Worm (Caenorhabditis elegans) whole organism, L2 larva: ENCODE results near the gene moa-1.

Source experiments
- C34F6.9 ChIP-seq: fragments of 150-350 bp; optimal IDR thresholded peaks from 2 replicates; lab custom pipeline; 2014; ENCODE audit warnings: missing biosample characterization, missing genetic modification characterization
- F13H6.1 ChIP-seq: sonication (generic microtip); optimal IDR thresholded peaks from 2 replicates; lab custom pipeline; 2016; ENCODE audit warnings: missing genetic modification characterization, missing compliant biosample characterization
- R02D3.7 ChIP-seq: fragments of 150-350 bp; optimal IDR thresholded peaks from 2 replicates; lab custom pipeline; 2014; ENCODE audit warnings: missing biosample characterization, missing genetic modification characterization
- ZK546.5 ChIP-seq: sonication (generic microtip); optimal IDR thresholded peaks from 2 replicates; lab custom pipeline; 2017; ENCODE audit warnings: missing biosample characterization, missing genetic modification characterization
- alr-1 ChIP-seq: fragments of 150-350 bp; optimal IDR thresholded peaks from 2 replicates; lab custom pipeline; 2014; ENCODE audit warnings: missing biosample characterization, missing genetic modification characterization
- aly-2 ChIP-seq: fragments of 150-350 bp; optimal IDR thresholded peaks from 2 replicates; lab custom pipeline; 2014; ENCODE audit warnings: missing biosample characterization, missing genetic modification characterization
- ama-1 ChIP-seq: fragments of 150-350 bp; optimal IDR thresholded peaks from 2 replicates; lab custom pipeline; 2018; ENCODE audit warnings: inconsistent platforms
- blmp-1 ChIP-seq: sonication (generic microtip); optimal IDR thresholded peaks from 2 replicates; lab custom pipeline; 2017; ENCODE audit warnings: missing genetic modification characterization, mild to moderate bottlenecking, missing compliant biosample characterization, antibody characterized with exemption, moderate library complexity; ENCODE audit not compliant: insufficient read depth
- crh-2 ChIP-seq: sonication (generic microtip); optimal IDR thresholded peaks from 2 replicates; lab custom pipeline; 2017; ENCODE audit warnings: missing biosample characterization, missing genetic modification characterization
- elt-1 ChIP-seq: fragments of 150-350 bp; optimal IDR thresholded peaks from 2 replicates; lab custom pipeline; 2014; ENCODE audit warnings: missing biosample characterization, missing genetic modification characterization
- fos-1 ChIP-seq: fragments of 150-350 bp; optimal IDR thresholded peaks from 2 replicates; lab custom pipeline; 2014; ENCODE audit warnings: missing biosample characterization, missing genetic modification characterization
- gmeb-1 ChIP-seq: fragments of 150-350 bp; optimal IDR thresholded peaks from 2 replicates; lab custom pipeline; 2014; ENCODE audit warnings: missing biosample characterization, missing genetic modification characterization
- lin-13 ChIP-seq: fragments of 150-350 bp; optimal IDR thresholded peaks from 2 replicates; lab custom pipeline; 2014; ENCODE audit warnings: missing biosample characterization, missing genetic modification reagents, missing genetic modification characterization
- lin-39 ChIP-seq: fragments of 150-350 bp; optimal IDR thresholded peaks from 2 replicates; lab custom pipeline; 2014; ENCODE audit warnings: missing biosample characterization, missing genetic modification reagents, missing genetic modification characterization
- lsy-2 ChIP-seq, 2 experiments: fragments of 150-350 bp in 1 of 2; sonication (generic microtip) in 1 of 2; optimal IDR thresholded peaks; 2 replicates each; lab custom pipeline; 2014 to 2017; ENCODE audit warnings: missing biosample characterization in 2 of 2, missing genetic modification characterization in 2 of 2
- mab-5 ChIP-seq: fragments of 150-350 bp; optimal IDR thresholded peaks from 2 replicates; lab custom pipeline; 2014; ENCODE audit warnings: missing biosample characterization, missing genetic modification characterization
- mbf-1 ChIP-seq: sonication (generic microtip); optimal IDR thresholded peaks from 2 replicates; lab custom pipeline; 2017; ENCODE audit warnings: missing biosample characterization, missing genetic modification characterization
- mdl-1 ChIP-seq, 2 experiments: fragments of 150-350 bp in 1 of 2; sonication (generic microtip) in 1 of 2; optimal IDR thresholded peaks; 2 replicates each; lab custom pipeline; 2017; ENCODE audit warnings: missing biosample characterization in 2 of 2, missing genetic modification characterization in 2 of 2
- nhr-10 ChIP-seq: sonication (generic microtip); optimal IDR thresholded peaks from 2 replicates; lab custom pipeline; 2017; ENCODE audit warnings: missing biosample characterization, missing genetic modification characterization
- nhr-11 ChIP-seq: fragments of 150-350 bp; optimal IDR thresholded peaks from 2 replicates; lab custom pipeline; 2014; ENCODE audit warnings: missing biosample characterization, missing genetic modification characterization
- nhr-12 ChIP-seq: fragments of 150-350 bp; optimal IDR thresholded peaks from 2 replicates; lab custom pipeline; 2014; ENCODE audit warnings: missing biosample characterization, missing genetic modification characterization
- nhr-129 ChIP-seq: fragments of 150-350 bp; optimal IDR thresholded peaks from 2 replicates; lab custom pipeline; 2014; ENCODE audit warnings: missing biosample characterization, missing genetic modification characterization
- nhr-21 ChIP-seq: fragments of 150-350 bp; optimal IDR thresholded peaks from 2 replicates; lab custom pipeline; 2014; ENCODE audit warnings: missing biosample characterization, missing genetic modification characterization
- nhr-23 ChIP-seq: fragments of 150-350 bp; optimal IDR thresholded peaks from 2 replicates; lab custom pipeline; 2014; ENCODE audit warnings: missing biosample characterization, missing genetic modification reagents, missing genetic modification characterization
- nhr-237 ChIP-seq: fragments of 150-350 bp; optimal IDR thresholded peaks from 2 replicates; lab custom pipeline; 2014; ENCODE audit warnings: missing biosample characterization, missing genetic modification characterization
- nhr-77 ChIP-seq: fragments of 150-350 bp; optimal IDR thresholded peaks from 2 replicates; lab custom pipeline; 2014; ENCODE audit warnings: missing biosample characterization, missing genetic modification characterization
- sem-4 ChIP-seq: fragments of 150-350 bp; optimal IDR thresholded peaks from 2 replicates; lab custom pipeline; 2014; ENCODE audit warnings: missing biosample characterization, missing genetic modification reagents, missing genetic modification characterization
- skn-1 ChIP-seq: sonication (generic microtip); optimal IDR thresholded peaks from 2 replicates; lab custom pipeline; 2017; ENCODE audit warnings: missing biosample characterization, missing genetic modification characterization
- snpc-4 ChIP-seq: fragments of 150-350 bp; optimal IDR thresholded peaks from 2 replicates; lab custom pipeline; 2014; ENCODE audit warnings: missing biosample characterization, missing genetic modification characterization
- unc-39 ChIP-seq: fragments of 150-350 bp; optimal IDR thresholded peaks from 2 replicates; lab custom pipeline; 2014; ENCODE audit warnings: missing biosample characterization, missing genetic modification characterization
- unc-55 ChIP-seq: fragments of 150-350 bp; sonication (generic microtip); optimal IDR thresholded peaks from 3 replicates; lab custom pipeline; 2014; ENCODE audit warnings: missing biosample characterization, missing genetic modification reagents, missing genetic modification characterization
- unc-62 ChIP-seq: fragments of 150-350 bp; optimal IDR thresholded peaks from 2 replicates; lab custom pipeline; 2014; ENCODE audit warnings: missing biosample characterization, missing genetic modification reagents, missing genetic modification characterization
- zag-1 ChIP-seq: fragments of 150-350 bp; optimal IDR thresholded peaks from 2 replicates; lab custom pipeline; 2014; ENCODE audit warnings: missing biosample characterization, missing genetic modification characterization
- ztf-1 ChIP-seq: fragments of 200-800 bp; sonication (Bioruptor generic); conservative IDR thresholded peaks from 2 replicates; pipeline ENCODE4 v1.3.6; 2022; ENCODE audit warnings: missing genetic modification characterization, missing compliant biosample characterization
- ztf-11 ChIP-seq: sonication (generic microtip); optimal IDR thresholded peaks from 2 replicates; lab custom pipeline; 2017; ENCODE audit warnings: missing biosample characterization, missing genetic modification characterization
- ztf-4 ChIP-seq: fragments of 150-350 bp; optimal IDR thresholded peaks from 2 replicates; lab custom pipeline; 2014; ENCODE audit warnings: missing biosample characterization, missing genetic modification characterization

The moa-1 gene

ce11 chrIII:1937879-1938438 is 31.7 kb downstream of the moa-1 start:
- no peak for TF ChIP-seq ztf-1
- no peak for TF ChIP-seq mbf-1
- no peak for TF ChIP-seq skn-1 (tag; lab: Kevin White, UChicago)
- TF ChIP-seq lin-13 (GFP tag; lab: Kevin White, UChicago) = peak; percentile 70
- TF ChIP-seq lsy-2 (tag; optimal IDR thresholded peaks at IDR 0.05; lab: Kevin White, UChicago) = peak in 1 of 2 experiments; percentile 60
- TF ChIP-seq unc-62 = no peak

DNA sequence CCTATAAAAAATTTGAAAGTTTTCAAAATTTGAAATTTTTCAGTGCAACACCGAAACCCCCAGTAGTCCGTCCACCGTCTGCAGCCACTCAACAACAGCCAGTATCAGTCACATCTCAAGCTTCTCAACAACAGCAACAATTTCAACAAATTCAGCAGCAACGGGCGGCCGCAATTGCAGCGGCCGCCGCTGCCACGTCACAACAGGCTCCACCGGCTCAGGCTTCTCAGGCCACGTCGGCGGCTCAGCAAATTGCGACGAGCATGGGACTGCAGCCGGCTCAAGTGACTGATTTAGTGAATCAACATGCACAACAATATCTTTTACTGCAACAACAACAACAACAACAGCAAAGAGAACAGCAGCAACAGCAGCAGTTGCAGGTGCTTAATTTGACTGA is 35.6 kb downstream of the moa-1 start:
- TF ChIP-seq sem-4 (tag; lab: Kevin White, UChicago) (no peak), blmp-1 (tag; lab: Kevin White, UChicago) (no peak), nhr-11 (tag; lab: Kevin White, UChicago) (no peak), ztf-4 (tag; lab: Kevin White, UChicago) (no peak), elt-1 (tag; lab: Kevin White, UChicago) (no peak), nhr-10 (tag; lab: Kevin White, UChicago) (no peak), mdl-1 (tag; optimal IDR thresholded peaks at IDR 0.05; lab: Kevin White, UChicago) (no peak), ztf-1 (no peak), zag-1 (no peak), gmeb-1 (tag; lab: Kevin White, UChicago) (no peak), snpc-4 (tag; lab: Kevin White, UChicago) (no peak), nhr-21 (tag; lab: Kevin White, UChicago) (no peak), ZK546.5 (tag; lab: Kevin White, UChicago) (no peak), nhr-77 (tag; lab: Kevin White, UChicago) (no peak), unc-39 (tag; lab: Kevin White, UChicago) (no peak), aly-2 (tag; lab: Kevin White, UChicago) (no peak), nhr-129 (tag; lab: Kevin White, UChicago) (no peak), nhr-237 (tag; lab: Kevin White, UChicago) (no peak)

ce11 chrIII:1932018-1932417 is 37.7 kb downstream of the moa-1 start:
- TF ChIP-seq fos-1 (tag; lab: Kevin White, UChicago) = no peak
- TF ChIP-seq unc-62 = no peak
- no peak for TF ChIP-seq alr-1 (tag; lab: Kevin White, UChicago)
- TF ChIP-seq blmp-1 (tag; lab: Kevin White, UChicago) = no peak
- TF ChIP-seq mbf-1 = no peak
- no peak for TF ChIP-seq mab-5 (tag; lab: Kevin White, UChicago)
- TF ChIP-seq C34F6.9 (tag; lab: Kevin White, UChicago) = no peak
- TF ChIP-seq gmeb-1 (tag; lab: Kevin White, UChicago) = no peak
- TF ChIP-seq lin-39 (tag; lab: Kevin White, UChicago) = no peak
- TF ChIP-seq nhr-12 (tag; lab: Kevin White, UChicago) = no peak
- no peak for TF ChIP-seq nhr-129 (tag; lab: Kevin White, UChicago)
- no peak for TF ChIP-seq R02D3.7 (tag; lab: Kevin White, UChicago)
- TF ChIP-seq ztf-1 = no peak
- no peak for TF ChIP-seq ZK546.5 (tag; lab: Kevin White, UChicago)
- TF ChIP-seq unc-55 (GFP tag; lab: Kevin White, UChicago) = no peak

DNA sequence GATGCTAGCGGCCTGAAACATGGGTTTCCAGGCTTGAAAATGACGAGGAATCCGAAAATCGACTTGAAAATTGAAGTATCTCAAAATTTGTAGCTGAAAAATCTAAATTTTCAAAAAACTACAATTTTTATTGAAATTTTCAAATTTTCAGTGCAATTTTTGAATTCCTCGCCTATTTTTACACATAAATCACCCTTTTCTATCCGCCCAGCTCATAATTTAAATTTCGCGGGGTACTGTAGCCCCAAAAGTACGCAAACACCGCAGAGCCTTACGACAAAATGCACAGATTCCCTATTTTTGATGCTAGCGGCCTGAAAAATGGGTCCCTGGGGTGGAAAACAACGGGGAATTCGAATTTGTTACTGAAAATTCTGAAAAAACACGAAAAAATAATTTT is 38.2 kb downstream of the moa-1 start:
- TF ChIP-seq ama-1 (lab: Kevin White, UChicago) = no peak
- no peak for TF ChIP-seq ztf-1
- peak in 1 of 2 experiments; percentile 63 for TF ChIP-seq lsy-2 (tag; optimal IDR thresholded peaks at IDR 0.05; lab: Kevin White, UChicago)
- peak; percentile 26 for TF ChIP-seq lin-13 (GFP tag; lab: Kevin White, UChicago)
- TF ChIP-seq aly-2 (tag; lab: Kevin White, UChicago) = no peak
- no peak for TF ChIP-seq unc-55 (GFP tag; lab: Kevin White, UChicago)
- no peak for TF ChIP-seq unc-39 (tag; lab: Kevin White, UChicago)

DNA sequence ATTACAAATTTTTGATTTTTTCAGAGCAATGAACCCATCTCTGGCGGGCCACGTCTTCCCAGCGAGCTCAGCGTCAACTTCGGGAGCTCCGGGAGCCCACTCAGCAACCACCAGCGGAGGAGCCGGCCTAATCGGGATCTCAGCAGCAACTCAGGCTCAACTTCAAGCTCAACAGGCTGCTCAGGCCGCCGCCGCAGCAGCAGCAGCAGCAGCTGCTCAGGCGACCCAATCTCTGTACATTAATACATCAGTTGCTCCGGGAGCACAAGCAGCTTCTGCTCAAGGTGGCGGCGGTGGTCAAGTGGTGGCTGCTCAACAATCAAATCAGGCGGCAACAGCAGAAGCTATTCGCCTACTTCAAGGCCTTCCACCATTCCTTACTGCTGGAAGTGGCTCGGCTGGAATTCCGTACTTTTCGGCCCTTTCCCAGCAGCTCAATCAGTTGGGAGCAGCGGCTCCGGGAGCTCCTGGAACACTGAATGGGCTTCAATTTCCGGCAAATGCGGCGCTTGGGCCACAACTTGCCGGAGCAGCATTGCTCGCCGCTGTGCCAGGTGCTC is 38.9 kb downstream of the moa-1 start:
- TF ChIP-seq alr-1 (tag; lab: Kevin White, UChicago) (no peak), crh-2 (tag; lab: Kevin White, UChicago) (no peak), lin-13 (GFP tag; lab: Kevin White, UChicago) (no peak), mdl-1 (tag; optimal IDR thresholded peaks at IDR 0.05; lab: Kevin White, UChicago) (no peak), ztf-11 (no peak), elt-1 (tag; lab: Kevin White, UChicago) (no peak), F13H6.1 (tag; lab: Kevin White, UChicago) (no peak), unc-39 (tag; lab: Kevin White, UChicago) (no peak), nhr-23 (tag; lab: Kevin White, UChicago) (no peak)
